Worm (Caenorhabditis elegans): Measurements from ENCODE around the gene C32D5.12.

DNA sequence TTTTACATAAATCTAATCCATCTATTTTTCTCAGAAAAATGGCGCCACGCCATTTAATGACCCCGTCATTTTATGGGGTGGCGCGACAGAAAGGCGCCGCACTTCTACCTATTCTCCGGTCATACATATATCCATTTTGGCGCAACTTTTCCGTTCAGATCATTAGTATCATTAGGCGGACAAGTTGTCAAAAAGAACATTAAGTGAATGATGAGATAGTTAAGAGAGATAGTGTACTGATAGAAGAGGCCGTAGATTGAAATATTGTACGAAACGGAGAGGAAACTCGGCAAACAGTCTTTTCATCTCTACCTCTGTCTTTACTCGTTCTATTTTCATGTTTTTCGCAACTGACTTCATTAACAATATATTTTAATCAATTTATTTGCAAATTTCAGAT lies 34.7 kb downstream of the C32D5.12 start, which contains the start of gene sma-6:
- TF ChIP-seq nhr-12 (tag; optimal IDR thresholded peaks at IDR 0.05), result no peak
- TF ChIP-seq unc-62 (GFP tag; optimal IDR thresholded peaks at IDR 0.05), result no peak
- no peak for TF ChIP-seq nhr-77 (tag; optimal IDR thresholded peaks at IDR 0.05)
- TF ChIP-seq ceh-16 (tag; optimal IDR thresholded peaks at IDR 0.05), result no peak
- TF ChIP-seq snpc-4 (tag; optimal IDR thresholded peaks at IDR 0.05), result no peak

Data from whole organism, L3 larva.